Fruit fly (Drosophila melanogaster) whole organism, embryonic: ENCODE data around the gene Oatp74D.

Experiments used
- ATbp ChIP-seq: fragments of 200-800 bp; sonication (Bioruptor generic); optimal IDR thresholded peaks from 2 replicates; lab custom pipeline; 2017; ENCODE audit warnings: missing biosample characterization, mild to moderate bottlenecking, missing genetic modification characterization, missing genetic modification reagents
- Asciz ChIP-seq: fragments of 200-800 bp; sonication (Bioruptor generic); optimal IDR thresholded peaks from 2 replicates; lab custom pipeline; 2017; ENCODE audit warnings: missing biosample characterization, mild to moderate bottlenecking, missing genetic modification characterization, missing genetic modification reagents
- CG10267 ChIP-seq: fragments of 200-800 bp; sonication (Bioruptor generic); optimal IDR thresholded peaks from 2 replicates; lab custom pipeline; 2018; ENCODE audit warnings: missing biosample characterization, mild to moderate bottlenecking, missing genetic modification characterization, moderate library complexity
- CG10431 ChIP-seq: fragments of 200-800 bp; sonication (Bioruptor generic); optimal IDR thresholded peaks from 3 replicates; lab custom pipeline; 2018; ENCODE audit warnings: missing biosample characterization, mild to moderate bottlenecking, missing genetic modification characterization
- CG10462 ChIP-seq: fragments of 200-800 bp; sonication (Bioruptor generic); optimal IDR thresholded peaks from 2 replicates; lab custom pipeline; 2016; ENCODE audit warnings: missing biosample characterization, missing genetic modification characterization
- CG10979 ChIP-seq: fragments of 200-800 bp; sonication (Bioruptor generic); optimal IDR thresholded peaks from 2 replicates; lab custom pipeline; 2018; ENCODE audit warnings: missing biosample characterization, mild to moderate bottlenecking, missing genetic modification characterization, moderate library complexity
- CG11504 ChIP-seq: fragments of 200-800 bp; sonication (Bioruptor generic); optimal IDR thresholded peaks from 3 replicates; lab custom pipeline; 2019; ENCODE audit warnings: missing biosample characterization, mild to moderate bottlenecking, missing genetic modification characterization, moderate library complexity
- CG1233 ChIP-seq: fragments of 200-800 bp; sonication (Bioruptor generic); optimal IDR thresholded peaks from 4 replicates; lab custom pipeline; 2018; ENCODE audit warnings: missing biosample characterization, mild to moderate bottlenecking, missing genetic modification characterization
- CG12659 ChIP-seq: fragments of 200-800 bp; sonication (Bioruptor generic); optimal IDR thresholded peaks from 3 replicates; lab custom pipeline; 2017; ENCODE audit warnings: mild to moderate bottlenecking, missing biosample characterization, missing genetic modification reagents, missing genetic modification characterization
- CG14710 ChIP-seq: fragments of 200-800 bp; sonication (Bioruptor generic); optimal IDR thresholded peaks from 3 replicates; lab custom pipeline; 2019; ENCODE audit warnings: missing biosample characterization, mild to moderate bottlenecking, missing genetic modification characterization, moderate library complexity
- CG15514 ChIP-seq: fragments of 200-800 bp; sonication (Bioruptor generic); optimal IDR thresholded peaks from 3 replicates; lab custom pipeline; 2017; ENCODE audit warnings: missing biosample characterization, missing genetic modification characterization, mild to moderate bottlenecking, moderate library complexity, missing genetic modification reagents
- CG15601 ChIP-seq: fragments of 200-800 bp; sonication (Bioruptor generic); optimal IDR thresholded peaks from 3 replicates; lab custom pipeline; 2019; ENCODE audit warnings: missing biosample characterization, mild to moderate bottlenecking, missing genetic modification characterization, moderate library complexity
- CG1603 ChIP-seq: fragments of 200-800 bp; sonication (Bioruptor generic); optimal IDR thresholded peaks from 2 replicates; lab custom pipeline; 2019; ENCODE audit warnings: missing biosample characterization, mild to moderate bottlenecking, missing genetic modification characterization, moderate library complexity
- CG17359 ChIP-seq: fragments of 200-800 bp; sonication (Bioruptor generic); optimal IDR thresholded peaks from 3 replicates; lab custom pipeline; 2018; ENCODE audit warnings: missing biosample characterization, mild to moderate bottlenecking, missing genetic modification characterization, moderate library complexity
- CG17361 ChIP-seq: fragments of 200-800 bp; sonication (Bioruptor generic); IDR thresholded peaks from 3 replicates; pipeline ENCODE4 v1.3.6; 2022; ENCODE audit warnings: missing biosample characterization, missing genetic modification characterization
- CG2712 ChIP-seq: fragments of 200-800 bp; optimal IDR thresholded peaks from 3 replicates; lab custom pipeline; 2019; ENCODE audit warnings: missing biosample characterization, mild to moderate bottlenecking, missing genetic modification characterization, moderate library complexity
- CG31441 ChIP-seq: fragments of 200-800 bp; sonication (Bioruptor generic); IDR thresholded peaks from 2 replicates; pipeline ENCODE4 v1.3.6; 2022; ENCODE audit warnings: missing biosample characterization, missing genetic modification characterization
- CG3163 ChIP-seq: fragments of 200-800 bp; sonication (Bioruptor generic); optimal IDR thresholded peaks from 3 replicates; lab custom pipeline; 2016; ENCODE audit warnings: missing biosample characterization, missing genetic modification characterization
- CG5953 ChIP-seq: fragments of 200-800 bp; sonication (Bioruptor generic); IDR thresholded peaks from 2 replicates; pipeline ENCODE4 v1.3.6; 2022; ENCODE audit warnings: missing biosample characterization, missing genetic modification characterization
- CG6791 ChIP-seq: fragments of 200-800 bp; sonication (Bioruptor generic); IDR thresholded peaks from 3 replicates; pipeline ENCODE4 v1.3.6; 2022; ENCODE audit warnings: missing biosample characterization, missing genetic modification characterization; ENCODE audit not compliant: partially characterized antibody
- CG7786 ChIP-seq: fragments of 200-800 bp; sonication (Bioruptor generic); optimal IDR thresholded peaks from 2 replicates; lab custom pipeline; 2016; ENCODE audit warnings: missing biosample characterization, missing genetic modification characterization
- CG8924 ChIP-seq: fragments of 200-800 bp; optimal IDR thresholded peaks from 3 replicates; lab custom pipeline; 2019; ENCODE audit warnings: missing biosample characterization, mild to moderate bottlenecking, missing genetic modification characterization, moderate library complexity
- D ChIP-seq, 2 experiments: fragments of 200-800 bp in 1 of 2; fragments of >200 bp in 1 of 2; sonication (Bioruptor generic) in 1 of 2; optimal IDR thresholded peaks; 2 replicates in 1 of 2; 3 replicates in 1 of 2; lab custom pipeline; 2017; ENCODE audit warnings: mild to moderate bottlenecking in 1 of 2, missing biosample characterization in 1 of 2, missing genetic modification characterization in 1 of 2, missing genetic modification reagents in 1 of 2
- Drgx ChIP-seq: fragments of 200-800 bp; sonication (Bioruptor generic); IDR thresholded peaks from 2 replicates; pipeline ENCODE4 v1.3.6; 2022; ENCODE audit warnings: missing biosample characterization, missing genetic modification characterization
- E2f1 ChIP-seq: fragments of 200-800 bp; sonication (Bioruptor generic); IDR thresholded peaks from 2 replicates; pipeline ENCODE4 v1.3.6; 2022; ENCODE audit warnings: missing biosample characterization, missing genetic modification characterization
- Ets65A ChIP-seq: fragments of 200-800 bp; sonication (Bioruptor generic); peaks from one replicate; lab custom pipeline; 2016; ENCODE audit warnings: missing biosample characterization, missing genetic modification characterization
- Fer1 ChIP-seq: fragments of 200-800 bp; sonication (Bioruptor generic); optimal IDR thresholded peaks from 2 replicates; lab custom pipeline; 2017; ENCODE audit warnings: missing biosample characterization, mild to moderate bottlenecking, missing genetic modification characterization
- HHEX ChIP-seq: fragments of 200-800 bp; sonication (Bioruptor generic); optimal IDR thresholded peaks from 3 replicates; lab custom pipeline; 2017; ENCODE audit warnings: missing biosample characterization, mild to moderate bottlenecking, missing genetic modification characterization, missing genetic modification reagents
- Hr51 ChIP-seq, 2 experiments: fragments of 200-800 bp; sonication (Bioruptor generic); optimal IDR thresholded peaks; 2 replicates in 1 of 2; 3 replicates in 1 of 2; lab custom pipeline; 2016 to 2018; ENCODE audit warnings: missing biosample characterization in 2 of 2, missing genetic modification characterization in 2 of 2, mild to moderate bottlenecking in 1 of 2, moderate library complexity in 1 of 2
- Oli ChIP-seq: fragments of 200-800 bp; sonication (Bioruptor generic); optimal IDR thresholded peaks from 2 replicates; lab custom pipeline; 2018; ENCODE audit warnings: missing biosample characterization, mild to moderate bottlenecking, missing genetic modification characterization, moderate library complexity
- Sox100B ChIP-seq: fragments of 200-800 bp; sonication (Bioruptor generic); optimal IDR thresholded peaks from 3 replicates; lab custom pipeline; 2018; ENCODE audit warnings: missing biosample characterization, mild to moderate bottlenecking, missing genetic modification characterization
- bab2 ChIP-seq: fragments of 200-800 bp; sonication (Bioruptor generic); optimal IDR thresholded peaks from 2 replicates; lab custom pipeline; 2016; ENCODE audit warnings: missing biosample characterization, missing genetic modification characterization
- br ChIP-seq: fragments of >200 bp; optimal IDR thresholded peaks from 2 replicates; lab custom pipeline; 2017
- ci ChIP-seq: fragments of 200-800 bp; sonication (Bioruptor generic); IDR thresholded peaks from 3 replicates; pipeline ENCODE4 v1.3.6; 2022; ENCODE audit warnings: missing biosample characterization, missing genetic modification characterization
- dmrt11E ChIP-seq: fragments of 200-800 bp; sonication (Bioruptor generic); optimal IDR thresholded peaks from 3 replicates; lab custom pipeline; 2018; ENCODE audit warnings: missing biosample characterization, mild to moderate bottlenecking, missing genetic modification characterization, moderate library complexity
- dmrt99B ChIP-seq: fragments of 200-800 bp; sonication (Bioruptor generic); optimal IDR thresholded peaks from 2 replicates; lab custom pipeline; 2018; ENCODE audit warnings: missing biosample characterization, mild to moderate bottlenecking, missing genetic modification characterization, moderate library complexity
- grau ChIP-seq: fragments of 200-800 bp; optimal IDR thresholded peaks from 3 replicates; lab custom pipeline; 2019; ENCODE audit warnings: missing biosample characterization, mild to moderate bottlenecking, missing genetic modification characterization, moderate library complexity
- gsb-n ChIP-seq: fragments of 200-800 bp; sonication (Bioruptor generic); optimal IDR thresholded peaks from 3 replicates; lab custom pipeline; 2018; ENCODE audit warnings: missing biosample characterization, mild to moderate bottlenecking, missing genetic modification characterization
- ham ChIP-seq: fragments of 200-800 bp; sonication (Bioruptor generic); IDR thresholded peaks from 2 replicates; pipeline ENCODE4 v1.3.6; 2022; ENCODE audit warnings: missing biosample characterization, missing genetic modification characterization
- hkb ChIP-seq, 2 experiments: fragments of 200-800 bp in 1 of 2; fragments of >200 bp in 1 of 2; sonication (Bioruptor generic) in 1 of 2; IDR thresholded peaks in 1 of 2; optimal IDR thresholded peaks in 1 of 2; 2 replicates each; pipeline versions ENCODE4 v1.3.6 to Lab custom; 2017 to 2022; ENCODE audit warnings: missing biosample characterization in 1 of 2, missing genetic modification characterization in 1 of 2
- pan ChIP-seq, 4 experiments: fragments of >200 bp in 3 of 4; fragments of 200-800 bp in 1 of 4; sonication (Bioruptor generic) in 1 of 4; optimal IDR thresholded peaks in 3 of 4; IDR thresholded peaks in 1 of 4; 2 replicates each; pipeline versions ENCODE4 v1.3.6 to Lab custom; 2017 to 2022; ENCODE audit warnings: missing biosample characterization in 2 of 4, missing genetic modification characterization in 2 of 4, mixed read lengths in 1 of 4
- pros ChIP-seq: fragments of 200-800 bp; sonication (Bioruptor generic); optimal IDR thresholded peaks from 3 replicates; lab custom pipeline; 2019; ENCODE audit warnings: missing biosample characterization, mild to moderate bottlenecking, missing genetic modification characterization, moderate library complexity
- seq ChIP-seq: fragments of 200-800 bp; sonication (Bioruptor generic); IDR thresholded peaks from 2 replicates; pipeline ENCODE4 v1.3.6; 2022; ENCODE audit warnings: missing biosample characterization, missing genetic modification characterization
- sim ChIP-seq: fragments of 200-800 bp; sonication (Bioruptor generic); IDR thresholded peaks from 2 replicates; pipeline ENCODE4 v1.3.6; 2022; ENCODE audit warnings: missing biosample characterization, missing genetic modification characterization
- sima ChIP-seq: fragments of 200-800 bp; sonication (Bioruptor generic); optimal IDR thresholded peaks from 2 replicates; lab custom pipeline; 2016; ENCODE audit warnings: missing biosample characterization, missing genetic modification characterization
- trem ChIP-seq: fragments of 200-800 bp; optimal IDR thresholded peaks from 3 replicates; lab custom pipeline; 2019; ENCODE audit warnings: missing biosample characterization, mild to moderate bottlenecking, missing genetic modification characterization, moderate library complexity
- zfh1 ChIP-seq: fragments of 200-800 bp; sonication (Bioruptor generic); IDR thresholded peaks from 3 replicates; pipeline ENCODE4 v1.3.6; 2022; ENCODE audit warnings: missing biosample characterization, missing genetic modification characterization

The Oatp74D gene

dm6 chr3L:17457695-17458242 is 29.1 kb upstream of the Oatp74D start (continued):
- peak; percentile 17 for TF ChIP-seq trem
- peak; percentile 37 for TF ChIP-seq HHEX (GFP tag; lab: Kevin White, UChicago)
- TF ChIP-seq CG2712 (tag; lab: Kevin White, UChicago) = peak; percentile 51
- TF ChIP-seq Sox100B = peak; percentile 26
- peak; percentile 42; the same call in 1 of the 2 replicates for TF ChIP-seq seq
- TF ChIP-seq ham = no peak
- no peak for TF ChIP-seq sima (GFP tag; lab: Kevin White, UChicago)
- TF ChIP-seq br (lab: Kevin White, UChicago) = no peak
- peak; percentile 12 for TF ChIP-seq Asciz (GFP tag; lab: Kevin White, UChicago)
- TF ChIP-seq CG15601 = peak; percentile 11
- TF ChIP-seq CG3163 = no peak
- peak; percentile 28 for TF ChIP-seq CG8924 (tag; lab: Kevin White, UChicago)
- TF ChIP-seq dmrt99B = peak; percentile 38
- TF ChIP-seq dmrt11E = peak; percentile 47
- peak; percentile 30 for TF ChIP-seq CG17359 (tag; lab: Kevin White, UChicago)
- TF ChIP-seq pros (GFP tag; lab: Kevin White, UChicago) = peak; percentile 50
- TF ChIP-seq CG6791 (GFP tag; lab: Robert Waterston, UW) = no peak
- TF ChIP-seq E2f1 (GFP tag; lab: Robert Waterston, UW) = no peak
- TF ChIP-seq CG1233 (GFP tag; lab: Kevin White, UChicago) = peak; percentile 17
- TF ChIP-seq sim (GFP tag; lab: Robert Waterston, UW) = 0 out of 2 replicates have a peak, but pooled peaks have one; percentile 28
- TF ChIP-seq grau (tag; lab: Kevin White, UChicago) = peak; percentile 73
- TF ChIP-seq Drgx (GFP tag; lab: Robert Waterston, UW) = no peak
- TF ChIP-seq CG5953 (GFP tag; lab: Robert Waterston, UW) = 0 out of 2 replicates have a peak, but pooled peaks have one; percentile 24
- peak; percentile 25 for TF ChIP-seq Ets65A (GFP tag; lab: Kevin White, UChicago)
- TF ChIP-seq bab2 (GFP tag; lab: Kevin White, UChicago) = no peak
- TF ChIP-seq Hr51 (GFP tag; optimal IDR thresholded peaks at IDR 0.05; lab: Kevin White, UChicago) = peak in 1 of 2 experiments; percentile 42
- TF ChIP-seq CG10267 (tag; lab: Kevin White, UChicago) = peak; percentile 25
- TF ChIP-seq CG10979 (tag; lab: Kevin White, UChicago) = peak; percentile 46
- no peak for TF ChIP-seq hkb (optimal IDR thresholded peaks at IDR 0.05; lab: Kevin White, UChicago)
- peak; percentile 43; the same call in 1 of the 2 replicates for TF ChIP-seq hkb (GFP tag; IDR thresholded peaks at IDR 0.05; lab: Robert Waterston, UW)
- TF ChIP-seq CG1603 (tag; lab: Kevin White, UChicago) = no peak
- TF ChIP-seq CG31441 (GFP tag; lab: Robert Waterston, UW) = peak; percentile 38; the same call in 1 of the 2 replicates
- peak; percentile 32; the same call in 1 of the 3 replicates for TF ChIP-seq zfh1 (GFP tag; lab: Robert Waterston, UW)
- peak; percentile 25 for TF ChIP-seq Oli (tag; lab: Kevin White, UChicago)
- TF ChIP-seq gsb-n (tag; lab: Kevin White, UChicago) = no peak
- TF ChIP-seq CG7786 (GFP tag; lab: Kevin White, UChicago) = no peak
- peak; percentile 34; the same call in 1 of the 3 replicates for TF ChIP-seq CG17361 (GFP tag; lab: Robert Waterston, UW)
- peak; percentile 67 for TF ChIP-seq CG10431
- TF ChIP-seq ci (GFP tag; lab: Robert Waterston, UW) = 0 out of 3 replicates have a peak, but pooled peaks have one; percentile 36
- peak; percentile 26 for TF ChIP-seq Fer1 (GFP tag; lab: Kevin White, UChicago)
- no peak for TF ChIP-seq CG15514 (GFP tag; lab: Kevin White, UChicago)
- peak; percentile 23 for TF ChIP-seq CG14710 (tag; lab: Kevin White, UChicago)
- TF ChIP-seq CG10462 (GFP tag; lab: Kevin White, UChicago) = no peak
- no peak for TF ChIP-seq pan (optimal IDR thresholded peaks at IDR 0.05; lab: Kevin White, UChicago)
- TF ChIP-seq pan (GFP tag; optimal IDR thresholded peaks at IDR 0.05 in 1 of 2, IDR thresholded peaks at IDR 0.05 in 1 of 2) = peak in 1 of 2 experiments; percentile 26
- peak; percentile 55 for TF ChIP-seq CG11504
- peak; percentile 6 for TF ChIP-seq CG12659 (GFP tag; lab: Kevin White, UChicago)
- TF ChIP-seq D (optimal IDR thresholded peaks at IDR 0.05; lab: Kevin White, UChicago) = no peak
- TF ChIP-seq D (GFP tag; optimal IDR thresholded peaks at IDR 0.05; lab: Kevin White, UChicago) = peak; percentile 8
- peak; percentile 5 for TF ChIP-seq ATbp (GFP tag; lab: Kevin White, UChicago)
